Worm (Caenorhabditis elegans) whole organism, midembryonic: ENCODE results near the gene srt-48.

Source experiments
- T22C8.4 ChIP-seq: fragments of 200-800 bp; sonication (Bioruptor generic); IDR thresholded peaks from 2 replicates; pipeline ENCODE4 v1.3.6; 2022; ENCODE audit warnings: missing genetic modification characterization, missing compliant biosample characterization
- cog-1 ChIP-seq: sonication (generic microtip); optimal IDR thresholded peaks from 2 replicates; lab custom pipeline; 2016; ENCODE audit warnings: missing genetic modification characterization, missing compliant biosample characterization
- flt-1 ChIP-seq: fragments of 200-800 bp; sonication (Bioruptor generic); IDR thresholded peaks from 2 replicates; pipeline ENCODE4 v1.3.6; 2022; ENCODE audit warnings: missing genetic modification characterization, missing compliant biosample characterization
- klf-2 ChIP-seq: fragments of 200-800 bp; sonication (Bioruptor generic); conservative IDR thresholded peaks from 2 replicates; pipeline ENCODE4 v1.3.6; 2022; ENCODE audit warnings: missing genetic modification reagents, missing genetic modification characterization, missing compliant biosample characterization
- med-1 ChIP-seq: sonication (generic microtip); optimal IDR thresholded peaks from 2 replicates; lab custom pipeline; 2017; ENCODE audit warnings: missing genetic modification characterization, mild to moderate bottlenecking, missing compliant biosample characterization, antibody characterized with exemption, missing genetic modification reagents; ENCODE audit not compliant: insufficient read depth
- ref-1 ChIP-seq: fragments of 200-800 bp; sonication (Bioruptor generic); conservative IDR thresholded peaks from 2 replicates; pipeline ENCODE4 v1.3.6; 2022; ENCODE audit warnings: missing genetic modification reagents, missing genetic modification characterization, missing compliant biosample characterization
- tab-1 ChIP-seq: fragments of 200-800 bp; sonication (Bioruptor generic); IDR thresholded peaks from 2 replicates; pipeline ENCODE4 v1.3.6; 2022; ENCODE audit warnings: missing genetic modification characterization, missing compliant biosample characterization
- ztf-23 ChIP-seq: fragments of 200-800 bp; sonication (Bioruptor generic); IDR thresholded peaks from 2 replicates; pipeline ENCODE4 v1.3.6; 2022; ENCODE audit warnings: missing genetic modification reagents, missing genetic modification characterization, missing compliant biosample characterization
- ztf-29 ChIP-seq: fragments of 200-800 bp; sonication (Bioruptor generic); IDR thresholded peaks from 2 replicates; pipeline ENCODE4 v1.3.6; 2022; ENCODE audit warnings: missing genetic modification reagents, missing genetic modification characterization, missing compliant biosample characterization

srt-48 gene

ce11 chrIV:15016984-15017383, 51.7 kb downstream of the srt-48 start:
- TF ChIP-seq ztf-29 (GFP tag; lab: Robert Waterston, UW), result no peak
- no peak for TF ChIP-seq T22C8.4
- no peak for TF ChIP-seq ref-1 (GFP tag; lab: Robert Waterston, UW)
- TF ChIP-seq med-1 (GFP tag; lab: Kevin White, UChicago), result no peak
- TF ChIP-seq klf-2 (GFP tag; lab: Robert Waterston, UW), result no peak
- TF ChIP-seq cog-1 (tag; lab: Kevin White, UChicago), result no peak
- no peak for TF ChIP-seq flt-1 (GFP tag; lab: Robert Waterston, UW)
- no peak for TF ChIP-seq tab-1 (GFP tag; lab: Robert Waterston, UW)
- TF ChIP-seq ztf-23 (GFP tag; lab: Robert Waterston, UW), result no peak
